Fruit fly (Drosophila melanogaster) whole organism, embryonic: ENCODE measurements around the gene Neurl4.
A peak's percentile ranks its signal among the peaks of the same experiment; 100 is the strongest.

ENCODE experiments used
- ATbp ChIP-seq: fragments of 200-800 bp; sonication (Bioruptor generic); optimal IDR thresholded peaks from 2 replicates; lab custom pipeline; 2017; ENCODE audit warnings: missing biosample characterization, mild to moderate bottlenecking, missing genetic modification characterization, missing genetic modification reagents
- Abd-B ChIP-seq: fragments of 200-800 bp; sonication (Bioruptor generic); optimal IDR thresholded peaks from 2 replicates; lab custom pipeline; 2018; ENCODE audit warnings: missing biosample characterization, mild to moderate bottlenecking, missing genetic modification characterization, moderate library complexity
- B-H2 ChIP-seq: fragments of 200-800 bp; sonication (Bioruptor generic); optimal IDR thresholded peaks from 2 replicates; lab custom pipeline; 2018; ENCODE audit warnings: missing biosample characterization, mild to moderate bottlenecking, missing genetic modification characterization
- Bdp1 ChIP-seq: fragments of 200-800 bp; sonication (Bioruptor generic); optimal IDR thresholded peaks from 3 replicates; lab custom pipeline; 2016; ENCODE audit warnings: missing biosample characterization, missing genetic modification characterization
- CG10274 ChIP-seq: fragments of 200-800 bp; sonication (Bioruptor generic); optimal IDR thresholded peaks from 3 replicates; lab custom pipeline; 2017; ENCODE audit warnings: missing biosample characterization, mild to moderate bottlenecking, missing genetic modification characterization
- CG11456 ChIP-seq: fragments of 200-800 bp; sonication (Bioruptor generic); IDR thresholded peaks from 3 replicates; pipeline ENCODE4 v1.3.6; 2022; ENCODE audit warnings: missing biosample characterization, missing genetic modification characterization
- CG15601 ChIP-seq: fragments of 200-800 bp; sonication (Bioruptor generic); optimal IDR thresholded peaks from 3 replicates; lab custom pipeline; 2019; ENCODE audit warnings: missing biosample characterization, mild to moderate bottlenecking, missing genetic modification characterization, moderate library complexity
- CG1792 ChIP-seq: fragments of 200-800 bp; sonication (Bioruptor generic); optimal IDR thresholded peaks from 2 replicates; lab custom pipeline; 2016; ENCODE audit warnings: missing biosample characterization, missing genetic modification characterization
- CG2678 ChIP-seq: fragments of 200-800 bp; sonication (Bioruptor generic); optimal IDR thresholded peaks from 3 replicates; lab custom pipeline; 2019; ENCODE audit warnings: missing biosample characterization, mild to moderate bottlenecking, missing genetic modification characterization, moderate library complexity
- CG32767 ChIP-seq: fragments of 200-800 bp; sonication (Bioruptor generic); IDR thresholded peaks from 2 replicates; pipeline ENCODE4 v1.3.6; 2022; ENCODE audit warnings: missing biosample characterization, missing genetic modification characterization
- CG34224 ChIP-seq: fragments of 200-800 bp; sonication (Bioruptor generic); IDR thresholded peaks from 3 replicates; pipeline ENCODE4 v1.3.6; 2022; ENCODE audit warnings: missing biosample characterization, missing genetic modification characterization; ENCODE audit not compliant: partially characterized antibody
- CG3995 ChIP-seq: fragments of 200-800 bp; sonication (Bioruptor generic); optimal IDR thresholded peaks from 3 replicates; lab custom pipeline; 2016; ENCODE audit warnings: missing biosample characterization, missing genetic modification characterization
- CG4424 ChIP-seq: fragments of 200-800 bp; sonication (Bioruptor generic); optimal IDR thresholded peaks from 3 replicates; lab custom pipeline; 2016; ENCODE audit warnings: missing biosample characterization, missing genetic modification characterization
- CG8281 ChIP-seq: fragments of 200-800 bp; sonication (Bioruptor generic); optimal IDR thresholded peaks from 2 replicates; lab custom pipeline; 2018; ENCODE audit warnings: missing biosample characterization, mild to moderate bottlenecking, missing genetic modification characterization, moderate library complexity
- CG8478 ChIP-seq: fragments of >200 bp; optimal IDR thresholded peaks from 2 replicates; lab custom pipeline; 2018
- CG9727 ChIP-seq: fragments of 200-800 bp; sonication (Bioruptor generic); optimal IDR thresholded peaks from 3 replicates; lab custom pipeline; 2017; ENCODE audit warnings: missing biosample characterization, mild to moderate bottlenecking, missing genetic modification characterization
- CG9876 ChIP-seq: fragments of 200-800 bp; sonication (Bioruptor generic); optimal IDR thresholded peaks from 2 replicates; lab custom pipeline; 2016; ENCODE audit warnings: missing biosample characterization, missing genetic modification characterization
- Dek ChIP-seq: fragments of 200-800 bp; sonication (Bioruptor generic); optimal IDR thresholded peaks from 3 replicates; lab custom pipeline; 2019; ENCODE audit warnings: missing biosample characterization, mild to moderate bottlenecking, missing genetic modification characterization, moderate library complexity
- Dll ChIP-seq: fragments of 200-800 bp; sonication (Bioruptor generic); IDR thresholded peaks from 4 replicates; pipeline ENCODE4 v1.3.6; 2022; ENCODE audit warnings: missing biosample characterization, missing genetic modification characterization; ENCODE audit not compliant: partially characterized antibody
- HLH3B ChIP-seq: fragments of 200-800 bp; sonication (Bioruptor generic); IDR thresholded peaks from 2 replicates; pipeline ENCODE4 v1.3.6; 2022; ENCODE audit warnings: missing biosample characterization, missing genetic modification characterization
- HLH54F ChIP-seq: fragments of 200-800 bp; sonication (Bioruptor generic); optimal IDR thresholded peaks from 3 replicates; lab custom pipeline; 2016; ENCODE audit warnings: missing biosample characterization, missing genetic modification characterization
- HLHmδ ChIP-seq: fragments of 200-800 bp; sonication (Bioruptor generic); optimal IDR thresholded peaks from 2 replicates; lab custom pipeline; 2018; ENCODE audit warnings: missing biosample characterization, mild to moderate bottlenecking, missing genetic modification characterization, moderate library complexity
- MBD-R2 ChIP-seq: fragments of 200-800 bp; sonication (Bioruptor generic); IDR thresholded peaks from 2 replicates; pipeline ENCODE4 v1.3.6; 2022; ENCODE audit warnings: missing biosample characterization, missing genetic modification characterization
- Meics ChIP-seq: fragments of 200-800 bp; sonication (Bioruptor generic); optimal IDR thresholded peaks from 2 replicates; lab custom pipeline; 2017; ENCODE audit warnings: missing biosample characterization, mild to moderate bottlenecking, missing genetic modification characterization
- Mes4 ChIP-seq: fragments of 200-800 bp; sonication (Bioruptor generic); optimal IDR thresholded peaks from 2 replicates; lab custom pipeline; 2016; ENCODE audit warnings: missing biosample characterization, missing genetic modification characterization
- Pdp1 ChIP-seq, 2 experiments: fragments of 200-800 bp; sonication (Bioruptor generic); optimal IDR thresholded peaks; 3 replicates each; lab custom pipeline; 2016; ENCODE audit warnings: missing biosample characterization in 2 of 2, missing genetic modification characterization in 2 of 2, mild to moderate bottlenecking in 1 of 2, moderate library complexity in 1 of 2
- Poxn ChIP-seq: fragments of 200-800 bp; sonication (Bioruptor generic); IDR thresholded peaks from 2 replicates; pipeline ENCODE4 v1.3.6; 2022; ENCODE audit warnings: missing biosample characterization, missing genetic modification characterization
- Six4 ChIP-seq: fragments of 200-800 bp; sonication (Bioruptor generic); optimal IDR thresholded peaks from 2 replicates; lab custom pipeline; 2016; ENCODE audit warnings: missing biosample characterization, missing genetic modification characterization
- ac ChIP-seq: fragments of 200-800 bp; sonication (Bioruptor generic); optimal IDR thresholded peaks from 3 replicates; lab custom pipeline; 2017; ENCODE audit warnings: missing biosample characterization, mild to moderate bottlenecking, missing genetic modification characterization
- amos ChIP-seq: fragments of 200-800 bp; sonication (Bioruptor generic); IDR thresholded peaks from 2 replicates; pipeline ENCODE4 v1.3.6; 2022; ENCODE audit warnings: missing biosample characterization, missing genetic modification characterization; ENCODE audit not compliant: partially characterized antibody
- ato ChIP-seq: fragments of 200-800 bp; sonication (Bioruptor generic); IDR thresholded peaks from 2 replicates; pipeline ENCODE4 v1.3.6; 2022; ENCODE audit warnings: missing biosample characterization, missing genetic modification characterization; ENCODE audit not compliant: partially characterized antibody
- bcd ChIP-seq: fragments of 200-800 bp; sonication (Bioruptor generic); optimal IDR thresholded peaks from 2 replicates; lab custom pipeline; 2017; ENCODE audit warnings: missing biosample characterization, mild to moderate bottlenecking, missing genetic modification characterization
- br ChIP-seq: fragments of >200 bp; optimal IDR thresholded peaks from 2 replicates; lab custom pipeline; 2017
- dysf ChIP-seq: fragments of 200-800 bp; sonication (Bioruptor generic); IDR thresholded peaks from 3 replicates; pipeline ENCODE4 v1.3.6; 2022; ENCODE audit warnings: missing biosample characterization, missing genetic modification characterization
- gce ChIP-seq: fragments of 200-800 bp; sonication (Bioruptor generic); IDR thresholded peaks from 3 replicates; pipeline ENCODE4 v1.3.6; 2022; ENCODE audit warnings: missing biosample characterization, missing genetic modification characterization
- knrl ChIP-seq: fragments of 200-800 bp; sonication (Bioruptor generic); IDR thresholded peaks from 3 replicates; pipeline ENCODE4 v1.3.6; 2022; ENCODE audit warnings: missing biosample characterization, missing genetic modification characterization; ENCODE audit not compliant: partially characterized antibody
- nerfin-2 ChIP-seq: fragments of 200-800 bp; sonication (Bioruptor generic); IDR thresholded peaks from 2 replicates; pipeline ENCODE4 v1.3.6; 2022; ENCODE audit warnings: missing biosample characterization, missing genetic modification characterization; ENCODE audit not compliant: partially characterized antibody
- onecut ChIP-seq: fragments of 200-800 bp; sonication (Bioruptor generic); IDR thresholded peaks from 2 replicates; pipeline ENCODE4 v1.3.6; 2022; ENCODE audit warnings: missing biosample characterization, missing genetic modification characterization
- otp ChIP-seq: fragments of 200-800 bp; sonication (Bioruptor generic); IDR thresholded peaks from 3 replicates; pipeline ENCODE4, ENCODE4 v1.3.6; 2022; ENCODE audit warnings: missing biosample characterization, missing genetic modification characterization
- prd ChIP-seq, 3 experiments: fragments of >200 bp in 2 of 3; fragments of 200-800 bp in 1 of 3; sonication (Bioruptor generic) in 1 of 3; optimal IDR thresholded peaks in 2 of 3; IDR thresholded peaks in 1 of 3; 2 replicates in 2 of 3; 3 replicates in 1 of 3; pipeline versions ENCODE4 v1.3.6 to Lab custom; 2017 to 2022; ENCODE audit warnings: missing biosample characterization in 1 of 3, missing genetic modification characterization in 1 of 3
- rib ChIP-seq: fragments of 200-800 bp; sonication (Bioruptor generic); IDR thresholded peaks from 2 replicates; pipeline ENCODE4 v1.3.6; 2022; ENCODE audit warnings: missing biosample characterization, missing genetic modification characterization
- sd ChIP-seq: fragments of 200-800 bp; sonication (Bioruptor generic); optimal IDR thresholded peaks from 3 replicates; lab custom pipeline; 2018; ENCODE audit warnings: missing biosample characterization, mild to moderate bottlenecking, missing genetic modification characterization, moderate library complexity
- sens ChIP-seq: fragments of 200-800 bp; sonication (Bioruptor generic); peaks from one replicate; lab custom pipeline; 2016; ENCODE audit warnings: missing biosample characterization, missing genetic modification characterization
- sima ChIP-seq: fragments of 200-800 bp; sonication (Bioruptor generic); optimal IDR thresholded peaks from 2 replicates; lab custom pipeline; 2016; ENCODE audit warnings: missing biosample characterization, missing genetic modification characterization
- sisA ChIP-seq: fragments of 200-800 bp; sonication (Bioruptor generic); IDR thresholded peaks from 2 replicates; pipeline ENCODE4 v1.3.6; 2022; ENCODE audit warnings: missing biosample characterization, missing genetic modification characterization
- sqz ChIP-seq: fragments of 200-800 bp; sonication (Bioruptor generic); optimal IDR thresholded peaks from 3 replicates; lab custom pipeline; 2018; ENCODE audit warnings: missing biosample characterization, mild to moderate bottlenecking, missing genetic modification characterization
- ssp ChIP-seq: fragments of 200-800 bp; sonication (Bioruptor generic); IDR thresholded peaks from 2 replicates; pipeline ENCODE4 v1.3.6; 2022; ENCODE audit warnings: missing biosample characterization, missing genetic modification characterization
- tgo ChIP-seq: fragments of 200-800 bp; sonication (Bioruptor generic); IDR thresholded peaks from 3 replicates; pipeline ENCODE4 v1.3.6; 2022; ENCODE audit warnings: missing biosample characterization, missing genetic modification characterization
- tio ChIP-seq: fragments of 200-800 bp; sonication (Bioruptor generic); optimal IDR thresholded peaks from 2 replicates; lab custom pipeline; 2017; ENCODE audit warnings: missing biosample characterization, missing genetic modification characterization, inconsistent platforms
- wek ChIP-seq: fragments of 200-800 bp; sonication (Bioruptor generic); optimal IDR thresholded peaks from 3 replicates; lab custom pipeline; 2018; ENCODE audit warnings: missing biosample characterization, mild to moderate bottlenecking, missing genetic modification characterization, moderate library complexity

Gene Neurl4

dm6 chr3L:14049620-14050253 lies at the start of gene Neurl4 (continued):
- TF ChIP-seq Dll (GFP tag; lab: Robert Waterston, UW) (0 out of 4 replicates have a peak, but pooled peaks have one; percentile 15), CG32767 (peak; percentile 63; the same call in 1 of the 2 replicates), Pdp1 (GFP tag; optimal IDR thresholded peaks at IDR 0.05; lab: Kevin White, UChicago) (peak in 1 of 2 experiments; percentile 43), ato (no peak), CG3995 (peak; percentile 72), CG4424 (GFP tag; lab: Kevin White, UChicago) (no peak), ssp (peak; percentile 50), Mes4 (peak; percentile 64), Meics (no peak), ATbp (GFP tag; lab: Kevin White, UChicago) (no peak), CG11456 (GFP tag; lab: Robert Waterston, UW) (peak; percentile 76; the same call in 2 of the 3 replicates), CG8478 (no peak), HLH3B (GFP tag; lab: Robert Waterston, UW) (peak; percentile 58), Six4 (peak; percentile 34), CG8281 (tag; lab: Kevin White, UChicago) (peak; percentile 25), Bdp1 (GFP tag; lab: Kevin White, UChicago) (no peak), wek (no peak), CG15601 (tag; lab: Kevin White, UChicago) (peak; percentile 93), ac (GFP tag; lab: Kevin White, UChicago) (no peak), CG9727 (peak; percentile 68), Abd-B (peak; percentile 62), amos (GFP tag; lab: Robert Waterston, UW) (peak; percentile 28; the same call in 1 of the 2 replicates), tgo (GFP tag; lab: Robert Waterston, UW) (peak; percentile 60; the same call in 2 of the 3 replicates), CG9876 (GFP tag; lab: Kevin White, UChicago) (peak; percentile 51), sens (GFP tag; lab: Kevin White, UChicago) (peak; percentile 92), CG1792 (no peak), otp (GFP tag; lab: Robert Waterston, UW) (peak; percentile 61; the same call in 2 of the 3 replicates), knrl (no peak), HLH54F (peak; percentile 52), sima (GFP tag; lab: Kevin White, UChicago) (no peak), gce (GFP tag; lab: Robert Waterston, UW) (no peak), br (lab: Kevin White, UChicago) (no peak), dysf (GFP tag; lab: Robert Waterston, UW) (peak; percentile 63; the same call in 2 of the 3 replicates), B-H2 (GFP tag; lab: Kevin White, UChicago) (no peak), sqz (GFP tag; lab: Kevin White, UChicago) (no peak), onecut (GFP tag; lab: Robert Waterston, UW) (peak; percentile 54), nerfin-2 (GFP tag; lab: Robert Waterston, UW) (no peak), sisA (GFP tag; lab: Robert Waterston, UW) (peak; percentile 62), CG34224 (GFP tag; lab: Robert Waterston, UW) (no peak), rib (GFP tag; lab: Robert Waterston, UW) (no peak), bcd (no peak), Poxn (GFP tag; lab: Robert Waterston, UW) (no peak), HLHmδ (no peak), CG10274 (GFP tag; lab: Kevin White, UChicago) (no peak), Dek (tag; lab: Kevin White, UChicago) (peak; percentile 60), CG2678 (tag; lab: Kevin White, UChicago) (no peak), MBD-R2 (GFP tag; lab: Robert Waterston, UW) (peak; percentile 69), tio (GFP tag; lab: Kevin White, UChicago) (no peak), prd (optimal IDR thresholded peaks at IDR 0.05; lab: Kevin White, UChicago) (no peak), prd (GFP tag; IDR thresholded peaks at IDR 0.05; lab: Robert Waterston, UW) (peak; percentile 70), sd (no peak)
